Worm (Caenorhabditis elegans) whole organism, midembryonic: ENCODE measurements around the gene rab-21.

Source experiments
- med-1 ChIP-seq: sonication (generic microtip); optimal IDR thresholded peaks from 2 replicates; lab custom pipeline; 2017; ENCODE audit warnings: missing genetic modification characterization, mild to moderate bottlenecking, missing compliant biosample characterization, antibody characterized with exemption, missing genetic modification reagents; ENCODE audit not compliant: insufficient read depth
- tab-1 ChIP-seq: fragments of 200-800 bp; sonication (Bioruptor generic); IDR thresholded peaks from 2 replicates; pipeline ENCODE4 v1.3.6; 2022; ENCODE audit warnings: missing genetic modification characterization, missing compliant biosample characterization

DNA sequence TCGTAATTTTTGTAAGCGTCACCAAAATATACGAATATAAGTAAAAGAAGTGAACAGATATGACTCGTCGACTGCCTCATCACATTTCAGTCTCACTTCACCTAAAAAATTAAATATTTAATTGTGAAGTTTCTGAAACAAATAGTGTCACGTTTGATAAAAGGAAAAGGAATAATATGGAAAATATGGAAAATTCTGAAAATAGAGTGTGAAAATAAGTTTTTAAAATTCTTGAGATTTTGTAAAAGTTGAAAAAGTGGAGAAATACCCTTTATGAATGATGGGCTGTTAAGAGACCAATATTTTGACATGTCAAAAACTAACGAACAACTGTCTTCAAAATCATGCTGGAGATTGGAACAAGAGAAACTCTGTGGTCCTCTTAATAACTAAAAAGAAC is 11.9 kb upstream of the rab-21 start, which contains the start of gene T01B7.9:
- TF ChIP-seq tab-1 (GFP tag; lab: Robert Waterston, UW) (no peak), med-1 (GFP tag; lab: Kevin White, UChicago) (no peak)
